ENCODE assay signal across 6 worm cellular contexts in genomic region chrX:9446177-9446694, ce11.
TF ChIP-seq lines count a peak whose summit lies in the region.

TSS of gene ZK899.1 (plus strand) at chrX:9446644.

TF ChIP-seq in whole organism, L1 larva, 84 proteins besides CTCF, POLR2A, EP300 and RAD21 (continues in another document):
- no peak for TF ChIP-seq lin-15B (tag; optimal IDR thresholded peaks at IDR 0.05; lab: Kevin White, UChicago)
- no peak for TF ChIP-seq swsn-7 (tag; optimal IDR thresholded peaks at IDR 0.05; lab: Kevin White, UChicago)
- TF ChIP-seq lir-3 (tag; optimal IDR thresholded peaks at IDR 0.05; lab: Kevin White, UChicago; ENCODE audit: poor library complexity): no peak
- TF ChIP-seq nhr-20 (tag; optimal IDR thresholded peaks at IDR 0.05; lab: Kevin White, UChicago): peak; percentile 1
- no peak for TF ChIP-seq lsy-2 (tag; optimal IDR thresholded peaks at IDR 0.05; lab: Kevin White, UChicago)
- no peak for TF ChIP-seq pqm-1 (tag; optimal IDR thresholded peaks at IDR 0.05; lab: Kevin White, UChicago)
- TF ChIP-seq C04F5.9 (tag; optimal IDR thresholded peaks at IDR 0.05; lab: Kevin White, UChicago): no peak
- TF ChIP-seq jun-1 (tag; optimal IDR thresholded peaks at IDR 0.05; lab: Kevin White, UChicago): peak; percentile 4
- no peak for TF ChIP-seq ceh-88 (GFP tag; IDR thresholded peaks at IDR 0.05; lab: Robert Waterston, UW)
- peak; percentile 31 for TF ChIP-seq lin-14 (GFP tag; optimal IDR thresholded peaks at IDR 0.05; lab: Kevin White, UChicago)
- no peak for TF ChIP-seq efl-1 (optimal IDR thresholded peaks at IDR 0.05; lab: Kevin White, UChicago)
- no peak for TF ChIP-seq efl-1 (GFP tag; optimal IDR thresholded peaks at IDR 0.05 in 1 of 2; lab: Kevin White, UChicago)
- TF ChIP-seq elt-3 (tag; optimal IDR thresholded peaks at IDR 0.05; lab: Kevin White, UChicago): peak in 1 of 6 experiments; percentile 4
- no peak for TF ChIP-seq nhr-11 (tag; optimal IDR thresholded peaks at IDR 0.05; lab: Kevin White, UChicago)
- no peak for TF ChIP-seq nhr-28 (tag; optimal IDR thresholded peaks at IDR 0.05; lab: Kevin White, UChicago)
- no peak for TF ChIP-seq ceh-90 (tag; optimal IDR thresholded peaks at IDR 0.05; lab: Kevin White, UChicago)

TF ChIP-seq in whole organism, L2 larva, 48 proteins besides CTCF, POLR2A, EP300 and RAD21:
- TF ChIP-seq fos-1 (tag; optimal IDR thresholded peaks at IDR 0.05; lab: Kevin White, UChicago) (peak; percentile 96), nhr-25 (tag; optimal IDR thresholded peaks at IDR 0.05; lab: Kevin White, UChicago) (peak; percentile 6), Y55F3AM.14 (GFP tag; optimal IDR thresholded peaks at IDR 0.05; lab: Kevin White, UChicago) (no peak)

TF ChIP-seq in whole organism, L3 larva, 47 proteins besides CTCF, POLR2A, EP300 and RAD21:
- TF ChIP-seq lin-15B (tag; optimal IDR thresholded peaks at IDR 0.05; lab: Kevin White, UChicago) (no peak), pqm-1 (tag; optimal IDR thresholded peaks at IDR 0.05; lab: Kevin White, UChicago) (peak; percentile 54), jun-1 (tag; optimal IDR thresholded peaks at IDR 0.05; lab: Kevin White, UChicago) (peak; percentile 82), nhr-11 (tag; optimal IDR thresholded peaks at IDR 0.05; lab: Kevin White, UChicago) (no peak), elt-2 (tag; optimal IDR thresholded peaks at IDR 0.05; lab: Kevin White, UChicago) (peak; percentile 91), fos-1 (tag; optimal IDR thresholded peaks at IDR 0.05; lab: Kevin White, UChicago) (peak; percentile 51), skn-1 (tag; optimal IDR thresholded peaks at IDR 0.05; lab: Kevin White, UChicago) (no peak)
TF ChIP-seq in whole organism, L3 larva: peak in this region for 4.

TF ChIP-seq in whole organism, L4 larva, 104 proteins besides CTCF, POLR2A, EP300 and RAD21 (continues in another document):
- peak; percentile 19 for TF ChIP-seq T20F7.1 (GFP tag; optimal IDR thresholded peaks at IDR 0.05; lab: Kevin White, UChicago)
- peak; percentile 85 for TF ChIP-seq dmd-6 (GFP tag; IDR thresholded peaks at IDR 0.05; lab: Robert Waterston, UW)
- TF ChIP-seq Y105C5A.15 (GFP tag; IDR thresholded peaks at IDR 0.05; lab: Robert Waterston, UW): no peak
- peak; percentile 44 for TF ChIP-seq mep-1 (tag; optimal IDR thresholded peaks at IDR 0.05; lab: Kevin White, UChicago)
- no peak for TF ChIP-seq lin-13 (GFP tag; optimal IDR thresholded peaks at IDR 0.05; lab: Kevin White, UChicago)
- peak; percentile 41 for TF ChIP-seq nhr-102 (tag; optimal IDR thresholded peaks at IDR 0.05; lab: Kevin White, UChicago)
- peak; percentile 27 for TF ChIP-seq rbr-2 (tag; optimal IDR thresholded peaks at IDR 0.05; lab: Kevin White, UChicago)
- TF ChIP-seq mes-2 (tag; optimal IDR thresholded peaks at IDR 0.05; lab: Kevin White, UChicago; ENCODE audit: poor library complexity, severe bottlenecking): peak; percentile 16
- TF ChIP-seq nhr-25 (tag; optimal IDR thresholded peaks at IDR 0.05; lab: Kevin White, UChicago; ENCODE audit: borderline replicate concordance, insufficient read depth): no peak
- TF ChIP-seq egl-43 (GFP tag; IDR thresholded peaks at IDR 0.05; lab: Robert Waterston, UW): no peak
- TF ChIP-seq nhr-6 (tag; optimal IDR thresholded peaks at IDR 0.05; lab: Kevin White, UChicago): peak; percentile 67
- no peak for TF ChIP-seq nhr-237 (tag; optimal IDR thresholded peaks at IDR 0.05; lab: Kevin White, UChicago)
- TF ChIP-seq ZK337.2 (GFP tag; IDR thresholded peaks at IDR 0.05; lab: Robert Waterston, UW): no peak
- TF ChIP-seq ceh-28 (tag; optimal IDR thresholded peaks at IDR 0.05; lab: Kevin White, UChicago): no peak
- TF ChIP-seq daf-19 (GFP tag; conservative IDR thresholded peaks at IDR 0.05; lab: Robert Waterston, UW): no peak
- peak; percentile 10 to 66 for TF ChIP-seq daf-16 (GFP tag; optimal IDR thresholded peaks at IDR 0.05; lab: Kevin White, UChicago)
- peak; percentile 91 for TF ChIP-seq daf-16 (tag; optimal IDR thresholded peaks at IDR 0.05; lab: Kevin White, UChicago)
- TF ChIP-seq F26F4.8 (GFP tag; conservative IDR thresholded peaks at IDR 0.05; lab: Robert Waterston, UW): no peak
- TF ChIP-seq nhr-28 (tag; optimal IDR thresholded peaks at IDR 0.05; lab: Kevin White, UChicago): peak; percentile 77
- no peak for TF ChIP-seq lin-38 (GFP tag; IDR thresholded peaks at IDR 0.05; lab: Robert Waterston, UW)
- TF ChIP-seq gei-8 (GFP tag; optimal IDR thresholded peaks at IDR 0.05; lab: Kevin White, UChicago): no peak
- peak; percentile 62 for TF ChIP-seq jun-1 (tag; optimal IDR thresholded peaks at IDR 0.05; lab: Kevin White, UChicago)

TF ChIP-seq in whole organism, late embryonic, 69 proteins besides CTCF, POLR2A, EP300 and RAD21:
- TF ChIP-seq elt-2 (tag; optimal IDR thresholded peaks at IDR 0.05; lab: Kevin White, UChicago) (peak; percentile 49), hlh-6 (tag; optimal IDR thresholded peaks at IDR 0.05; lab: Kevin White, UChicago) (no peak), sox-2 (GFP tag; IDR thresholded peaks at IDR 0.05; lab: Robert Waterston, UW) (no peak), ceh-18 (tag; optimal IDR thresholded peaks at IDR 0.05; lab: Kevin White, UChicago) (no peak)
TF ChIP-seq in whole organism, late embryonic: peak in this region for 1.

TF ChIP-seq in whole organism, young adult, 124 proteins besides CTCF, POLR2A, EP300 and RAD21:
- TF ChIP-seq sea-2 (GFP tag; IDR thresholded peaks at IDR 0.05; lab: Robert Waterston, UW): no peak
- TF ChIP-seq pha-4 (tag; optimal IDR thresholded peaks at IDR 0.05; lab: Kevin White, UChicago): no peak
- peak; percentile 48 to 49 for TF ChIP-seq let-607 (tag; optimal IDR thresholded peaks at IDR 0.05; lab: Kevin White, UChicago)
- no peak for TF ChIP-seq ceh-58 (GFP tag; IDR thresholded peaks at IDR 0.05; lab: Robert Waterston, UW)
- TF ChIP-seq attf-5 (GFP tag; optimal IDR thresholded peaks at IDR 0.05; lab: Kevin White, UChicago): peak; percentile 29
- TF ChIP-seq hrde-1 (tag; optimal IDR thresholded peaks at IDR 0.05; lab: Kevin White, UChicago; ENCODE audit: borderline replicate concordance): no peak
- no peak for TF ChIP-seq lin-26 (GFP tag; IDR thresholded peaks at IDR 0.05; lab: Robert Waterston, UW)
- TF ChIP-seq unc-130 (GFP tag; optimal IDR thresholded peaks at IDR 0.05; lab: Kevin White, UChicago): no peak
- TF ChIP-seq somi-1 (GFP tag; optimal IDR thresholded peaks at IDR 0.05; lab: Kevin White, UChicago): peak; percentile 4
- TF ChIP-seq lin-35 (GFP tag; optimal IDR thresholded peaks at IDR 0.05; lab: Kevin White, UChicago): no peak
- TF ChIP-seq hlh-26 (GFP tag; conservative IDR thresholded peaks at IDR 0.05; lab: Robert Waterston, UW): no peak
- peak; percentile 11 for TF ChIP-seq nhr-90 (tag; optimal IDR thresholded peaks at IDR 0.05; lab: Kevin White, UChicago)
- TF ChIP-seq nhr-80 (tag; optimal IDR thresholded peaks at IDR 0.05; lab: Kevin White, UChicago): peak; percentile 93
- TF ChIP-seq dox-1 (GFP tag; IDR thresholded peaks at IDR 0.05; lab: Robert Waterston, UW): no peak
- no peak for TF ChIP-seq mcd-1 (GFP tag; IDR thresholded peaks at IDR 0.05; lab: Robert Waterston, UW)
- TF ChIP-seq let-526 (GFP tag; IDR thresholded peaks at IDR 0.05; lab: Robert Waterston, UW): no peak
- TF ChIP-seq mel-28 (tag; optimal IDR thresholded peaks at IDR 0.05; lab: Kevin White, UChicago; ENCODE audit: borderline replicate concordance): no peak
- no peak for TF ChIP-seq lag-1 (GFP tag; IDR thresholded peaks at IDR 0.05; lab: Robert Waterston, UW)
- TF ChIP-seq lsl-1 (GFP tag; optimal IDR thresholded peaks at IDR 0.05; lab: Kevin White, UChicago): no peak
- TF ChIP-seq aptf-3 (GFP tag; IDR thresholded peaks at IDR 0.05; lab: Robert Waterston, UW): no peak
- peak; percentile 32 for TF ChIP-seq atf-7 (tag; optimal IDR thresholded peaks at IDR 0.05; lab: Kevin White, UChicago)
- peak; percentile 44 for TF ChIP-seq lin-40 (tag; optimal IDR thresholded peaks at IDR 0.05; lab: Kevin White, UChicago)
- no peak for TF ChIP-seq ceh-91 (GFP tag; IDR thresholded peaks at IDR 0.05; lab: Robert Waterston, UW)
- TF ChIP-seq ztf-26 (tag; optimal IDR thresholded peaks at IDR 0.05; lab: Kevin White, UChicago): peak; percentile 9
- no peak for TF ChIP-seq zfh-2 (GFP tag; conservative IDR thresholded peaks at IDR 0.05; lab: Robert Waterston, UW)
